Fruit fly (Drosophila melanogaster): Measurements from ENCODE around the gene SdhD.

Gene SdhD

dm6 chr3R:23726740-23727139 lies 33.7 kb downstream of the SdhD start (continued):
- TF ChIP-seq CG3995 (GFP tag; optimal IDR thresholded peaks at IDR 0.05) (peak; percentile 51), CG10654 (GFP tag; optimal IDR thresholded peaks at IDR 0.05) (peak; percentile 61), Deaf1 (tag; optimal IDR thresholded peaks at IDR 0.05) (peak; percentile 63), CG7372 (GFP tag; IDR thresholded peaks at IDR 0.05) (peak; percentile 81), cg (GFP tag; optimal IDR thresholded peaks at IDR 0.05) (no peak), CG4282 (GFP tag; optimal IDR thresholded peaks at IDR 0.05) (no peak), tgo (GFP tag; IDR thresholded peaks at IDR 0.05) (peak; percentile 82), CG10209 (GFP tag; optimal IDR thresholded peaks at IDR 0.05) (peak; percentile 75), vvl (GFP tag; IDR thresholded peaks at IDR 0.05) (peak; percentile 88), CG11504 (tag; optimal IDR thresholded peaks at IDR 0.05) (peak; percentile 83), CG14014 (GFP tag; IDR thresholded peaks at IDR 0.05) (peak; percentile 86), CG7928 (GFP tag; optimal IDR thresholded peaks at IDR 0.05) (peak; percentile 55), CG10321 (GFP tag; IDR thresholded peaks at IDR 0.05) (peak; percentile 53), corto (GFP tag; optimal IDR thresholded peaks at IDR 0.05) (peak; percentile 11), CG2712 (tag; optimal IDR thresholded peaks at IDR 0.05) (peak; percentile 77), lov (optimal IDR thresholded peaks at IDR 0.05) (no peak), lov (GFP tag; IDR thresholded peaks at IDR 0.05) (no peak), cwo (GFP tag; optimal IDR thresholded peaks at IDR 0.05) (peak; percentile 91), dmrt11E (tag; optimal IDR thresholded peaks at IDR 0.05) (peak; percentile 5), gcm2 (GFP tag; optimal IDR thresholded peaks at IDR 0.05) (peak; percentile 54), CG15073 (GFP tag; optimal IDR thresholded peaks at IDR 0.05) (no peak), wdn (GFP tag; IDR thresholded peaks at IDR 0.05) (peak; percentile 80), CG7987 (GFP tag; optimal IDR thresholded peaks at IDR 0.05) (peak; percentile 74), cato (GFP tag; optimal IDR thresholded peaks at IDR 0.05; ENCODE audit: borderline replicate concordance) (peak; percentile 23), CG17328 (GFP tag; IDR thresholded peaks at IDR 0.05) (peak; percentile 67), p53 (GFP tag; optimal IDR thresholded peaks at IDR 0.05) (no peak), gsb-n (tag; optimal IDR thresholded peaks at IDR 0.05) (peak; percentile 4), CG16813 (GFP tag; IDR thresholded peaks at IDR 0.05; ENCODE audit: partially characterized antibody) (no peak), tll (GFP tag; optimal IDR thresholded peaks at IDR 0.05) (no peak), Sox100B (GFP tag; optimal IDR thresholded peaks at IDR 0.05) (peak; percentile 62), B-H2 (GFP tag; optimal IDR thresholded peaks at IDR 0.05) (peak; percentile 57), hbn (GFP tag; IDR thresholded peaks at IDR 0.05; ENCODE audit: partially characterized antibody) (no peak), Rx (GFP tag; IDR thresholded peaks at IDR 0.05) (peak; percentile 57), bab2 (GFP tag; optimal IDR thresholded peaks at IDR 0.05) (peak; percentile 80), CG34376 (GFP tag; optimal IDR thresholded peaks at IDR 0.05) (no peak), dysf (GFP tag; IDR thresholded peaks at IDR 0.05) (peak; percentile 87), ken (GFP tag; IDR thresholded peaks at IDR 0.05) (peak; percentile 64; the same call in 1 of the 3 replicates), CG12659 (GFP tag; optimal IDR thresholded peaks at IDR 0.05) (peak; percentile 86), CG17186 (GFP tag; optimal IDR thresholded peaks at IDR 0.05) (no peak), Tbp (GFP tag; optimal IDR thresholded peaks at IDR 0.05) (no peak), ATbp (GFP tag; optimal IDR thresholded peaks at IDR 0.05) (peak; percentile 46), ash1 (GFP tag; optimal IDR thresholded peaks at IDR 0.05) (peak; percentile 41), D19B (GFP tag; optimal IDR thresholded peaks at IDR 0.05) (peak; percentile 76), en (GFP tag; optimal IDR thresholded peaks at IDR 0.05) (peak; percentile 42), CG17612 (GFP tag; IDR thresholded peaks at IDR 0.05) (peak; percentile 80), phol (tag; optimal IDR thresholded peaks at IDR 0.05) (peak; percentile 69), Taf1 (GFP tag; IDR thresholded peaks at IDR 0.05) (peak; percentile 70; the same call in 1 of the 2 replicates), Meics (GFP tag; optimal IDR thresholded peaks at IDR 0.05) (peak; percentile 89), her (GFP tag; optimal IDR thresholded peaks at IDR 0.05) (peak; percentile 56), fd64A (GFP tag; optimal IDR thresholded peaks at IDR 0.05) (no peak), Mad (GFP tag; optimal IDR thresholded peaks at IDR 0.05) (peak; percentile 49)

Data from whole organism, embryonic.